Worm (Caenorhabditis elegans): Measurements from ENCODE around the gene eif-3.L.

ce11 chrII:5660736-5661734, 38.8 kb upstream of the eif-3.L start, which contains the start of the genes ift-43 and mdt-26:
- peak; percentile 5; the same call in 1 of the 2 replicates for TF ChIP-seq tbx-37 (GFP tag; conservative IDR thresholded peaks at IDR 0.05)
- peak; percentile 82 for TF ChIP-seq sea-1 (GFP tag; conservative IDR thresholded peaks at IDR 0.05)
- peak; percentile 98 for TF ChIP-seq ama-1 (optimal IDR thresholded peaks at IDR 0.05)
- no peak for TF ChIP-seq hnd-1 (tag; optimal IDR thresholded peaks at IDR 0.05)
